Worm (Caenorhabditis elegans): ENCODE measurements around the gene F22B3.8.

- no peak for TF ChIP-seq F23B12.7 (tag; optimal IDR thresholded peaks at IDR 0.05; ENCODE audit: insufficient read depth)
- no peak for TF ChIP-seq egl-18 (GFP tag; IDR thresholded peaks at IDR 0.05)
- no peak for TF ChIP-seq nfya-1 (tag; optimal IDR thresholded peaks at IDR 0.05; ENCODE audit: borderline replicate concordance, insufficient read depth)
- TF ChIP-seq attf-5 (GFP tag; optimal IDR thresholded peaks at IDR 0.05) = no peak
- TF ChIP-seq lin-40 (tag; optimal IDR thresholded peaks at IDR 0.05) = no peak
- no peak for TF ChIP-seq xnd-1 (tag; optimal IDR thresholded peaks at IDR 0.05)
- TF ChIP-seq lsl-1 (GFP tag; optimal IDR thresholded peaks at IDR 0.05) = no peak
- TF ChIP-seq ztf-22 (GFP tag; optimal IDR thresholded peaks at IDR 0.05) = no peak
- TF ChIP-seq ceh-40 (GFP tag; IDR thresholded peaks at IDR 0.05) = no peak
- TF ChIP-seq akir-1 (GFP tag; optimal IDR thresholded peaks at IDR 0.05) = no peak
Measured at ce11 chrIV:11425442-11425841, 712 bp upstream of the F22B3.8 start, which contains the start of gene kin-4.
